Fruit fly (Drosophila melanogaster): ENCODE results near the gene CG6441.

DNA sequence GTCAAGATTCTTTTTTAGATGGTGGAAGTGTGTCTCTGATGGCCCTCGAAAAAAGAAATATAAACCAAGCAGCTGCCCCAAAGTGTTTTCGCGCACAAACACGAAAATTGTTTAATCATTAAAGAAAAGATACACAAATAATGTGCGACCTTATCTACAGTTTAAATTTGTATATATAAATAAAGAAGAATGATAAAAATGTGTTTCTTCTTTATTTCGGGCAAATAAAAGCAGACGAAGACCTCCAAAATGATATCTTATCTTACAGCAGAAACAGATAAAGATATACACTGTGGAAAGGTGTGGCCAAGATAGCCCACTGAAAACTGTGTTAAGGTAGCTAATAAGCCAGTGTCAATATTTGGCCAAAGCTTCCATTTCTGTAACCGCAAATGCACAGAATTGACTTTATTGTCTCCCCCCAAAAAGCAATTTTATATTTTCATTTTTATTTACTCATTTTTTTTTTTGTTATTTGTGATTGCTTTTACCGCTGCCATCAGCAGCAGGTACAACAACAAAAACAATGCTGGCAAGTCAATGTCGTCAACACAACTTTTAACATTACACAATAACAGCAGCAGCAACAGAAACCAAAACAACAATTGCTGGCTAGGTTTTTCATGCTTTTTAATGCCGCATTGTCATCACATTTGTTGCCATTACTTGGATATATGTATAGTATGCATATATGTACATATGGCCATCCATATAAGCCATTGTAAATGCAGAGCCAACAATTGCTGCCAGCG, 50.8 kb downstream of the CG6441 start:
- TF ChIP-seq CG6163 (GFP tag; IDR thresholded peaks at IDR 0.05) (no peak), salr (GFP tag; optimal IDR thresholded peaks at IDR 0.05) (no peak), CG9139 (GFP tag; optimal IDR thresholded peaks at IDR 0.05) (no peak), achi (GFP tag; optimal IDR thresholded peaks at IDR 0.05) (no peak), Met (GFP tag; optimal IDR thresholded peaks at IDR 0.05) (no peak), CG8632 (GFP tag; optimal IDR thresholded peaks at IDR 0.05) (no peak), spab (GFP tag; optimal IDR thresholded peaks at IDR 0.05) (no peak), acj6 (GFP tag; optimal IDR thresholded peaks at IDR 0.05) (no peak), Ets21C (GFP tag; optimal IDR thresholded peaks at IDR 0.05) (no peak), CG8319 (GFP tag; optimal IDR thresholded peaks at IDR 0.05) (no peak), Ets96B (tag; optimal IDR thresholded peaks at IDR 0.05) (no peak), CG16779 (tag; optimal IDR thresholded peaks at IDR 0.05) (no peak), ss (GFP tag; optimal IDR thresholded peaks at IDR 0.05) (no peak)
